Worm (Caenorhabditis elegans) whole organism, L3 larva: ENCODE measurements around the gene rmd-2.

Source experiments
- R02D3.7 ChIP-seq: fragments of 150-350 bp; optimal IDR thresholded peaks from 2 replicates; lab custom pipeline; 2014; ENCODE audit warnings: missing biosample characterization, missing genetic modification characterization
- aly-2 ChIP-seq: fragments of 150-350 bp; optimal IDR thresholded peaks from 2 replicates; lab custom pipeline; 2014; ENCODE audit warnings: missing biosample characterization, missing genetic modification characterization
- ceh-28 ChIP-seq: fragments of 150-350 bp; optimal IDR thresholded peaks from 2 replicates; lab custom pipeline; 2014; ENCODE audit warnings: missing biosample characterization, missing genetic modification reagents, missing genetic modification characterization
- elt-3 ChIP-seq, 3 experiments: fragments of 150-350 bp in 1 of 3; sonication (generic microtip) in 2 of 3; optimal IDR thresholded peaks; 2 replicates in 2 of 3; 4 replicates in 1 of 3; lab custom pipeline; 2014 to 2017; ENCODE audit warnings: missing biosample characterization in 3 of 3, missing genetic modification characterization in 3 of 3
- fos-1 ChIP-seq: fragments of 150-350 bp; optimal IDR thresholded peaks from 2 replicates; lab custom pipeline; 2014; ENCODE audit warnings: missing biosample characterization, missing genetic modification characterization
- jun-1 ChIP-seq: fragments of 150-350 bp; optimal IDR thresholded peaks from 2 replicates; lab custom pipeline; 2014; ENCODE audit warnings: missing biosample characterization, missing genetic modification reagents, missing genetic modification characterization
- lin-39 ChIP-seq: fragments of 150-350 bp; optimal IDR thresholded peaks from 2 replicates; lab custom pipeline; 2018; ENCODE audit warnings: missing biosample characterization, missing genetic modification reagents, missing genetic modification characterization
- nhr-23 ChIP-seq: fragments of 150-350 bp; optimal IDR thresholded peaks from 2 replicates; lab custom pipeline; 2014; ENCODE audit warnings: missing biosample characterization, missing genetic modification reagents, missing genetic modification characterization
- nhr-237 ChIP-seq: fragments of 150-350 bp; optimal IDR thresholded peaks from 2 replicates; lab custom pipeline; 2014; ENCODE audit warnings: missing biosample characterization, missing genetic modification characterization
- nhr-77 ChIP-seq: fragments of 150-350 bp; optimal IDR thresholded peaks from 2 replicates; lab custom pipeline; 2014; ENCODE audit warnings: missing biosample characterization, missing genetic modification characterization
- unc-39 ChIP-seq: sonication (generic microtip); optimal IDR thresholded peaks from 4 replicates; lab custom pipeline; 2017; ENCODE audit warnings: missing biosample characterization, missing genetic modification characterization
- zag-1 ChIP-seq: fragments of 150-350 bp; optimal IDR thresholded peaks from 2 replicates; lab custom pipeline; 2014; ENCODE audit warnings: missing biosample characterization, missing genetic modification characterization

DNA sequence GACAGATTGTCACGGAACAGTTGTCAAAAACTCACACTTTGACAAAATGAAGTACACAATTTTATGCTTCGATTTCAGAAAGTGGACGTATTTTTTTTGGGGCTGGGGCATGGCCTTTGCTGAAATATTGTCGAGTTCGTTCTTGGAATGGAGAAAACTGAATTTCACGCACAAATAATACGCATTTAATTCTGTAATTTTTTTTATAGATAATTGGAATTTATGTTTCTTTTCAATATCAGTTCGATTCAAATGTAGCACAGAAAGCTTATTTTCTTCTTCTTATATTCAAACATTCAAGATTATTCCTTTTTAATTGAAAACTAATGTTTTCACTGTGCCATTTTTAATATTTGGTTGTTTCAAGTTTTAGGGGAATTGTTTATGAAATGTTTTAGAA is 25.7 kb downstream of the rmd-2 start, which contains the start of gene T07C12.10:
- TF ChIP-seq fos-1 = no peak
- TF ChIP-seq jun-1 = no peak
- TF ChIP-seq R02D3.7 = no peak
- no peak for TF ChIP-seq elt-3 (tag; optimal IDR thresholded peaks at IDR 0.05; lab: Kevin White, UChicago)
- TF ChIP-seq nhr-77 (tag; lab: Kevin White, UChicago) = no peak
- no peak for TF ChIP-seq nhr-237 (tag; lab: Kevin White, UChicago)
- TF ChIP-seq nhr-23 (tag; lab: Kevin White, UChicago) = no peak
- TF ChIP-seq ceh-28 = no peak
- TF ChIP-seq unc-39 (tag; lab: Kevin White, UChicago) = no peak
- TF ChIP-seq zag-1 (tag; lab: Kevin White, UChicago) = no peak
- TF ChIP-seq lin-39 = no peak
- no peak for TF ChIP-seq aly-2
